Fruit fly (Drosophila melanogaster): ENCODE measurements around the gene CG16825.

CG16825 gene

DNA sequence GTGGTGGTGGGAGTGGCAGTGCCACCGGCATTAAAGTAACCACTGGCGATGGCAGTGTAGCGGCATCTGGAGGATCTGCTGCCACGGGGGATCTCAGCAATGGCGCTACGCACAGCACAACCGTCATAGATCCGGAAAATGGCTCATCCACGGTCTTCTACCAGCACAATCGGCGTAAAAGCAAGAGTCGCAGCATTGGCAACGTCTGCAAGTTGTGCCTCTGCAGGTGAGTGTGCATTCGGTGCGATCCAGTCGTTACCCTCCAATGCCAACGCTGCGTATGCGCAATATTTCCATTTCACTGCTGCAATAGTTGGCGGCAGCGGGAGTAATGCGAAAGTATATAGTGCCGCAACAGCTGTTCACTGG lies 13.5 kb upstream of the CG16825 start (continued):
- peak; percentile 4 for TF ChIP-seq CG3281 (GFP tag; optimal IDR thresholded peaks at IDR 0.05)
- TF ChIP-seq CG14441 (GFP tag; IDR thresholded peaks at IDR 0.05): peak; percentile 61; the same call in 1 of the 2 replicates
- TF ChIP-seq CG6689 (GFP tag; IDR thresholded peaks at IDR 0.05): peak; percentile 36; the same call in 1 of the 2 replicates
- TF ChIP-seq pan (optimal IDR thresholded peaks at IDR 0.05): no peak
- TF ChIP-seq pan (GFP tag; optimal IDR thresholded peaks at IDR 0.05 in 1 of 2, IDR thresholded peaks at IDR 0.05 in 1 of 2): peak in 1 of 2 experiments; percentile 13
- peak; percentile 4 for TF ChIP-seq ind (GFP tag; optimal IDR thresholded peaks at IDR 0.05)
- no peak for TF ChIP-seq Fer3 (tag; optimal IDR thresholded peaks at IDR 0.05)
- TF ChIP-seq wdn (GFP tag; IDR thresholded peaks at IDR 0.05): no peak
- peak; percentile 28; the same call in 1 of the 2 replicates for TF ChIP-seq Xrp1 (GFP tag; IDR thresholded peaks at IDR 0.05)
- peak; percentile 7 for TF ChIP-seq D19B (GFP tag; optimal IDR thresholded peaks at IDR 0.05)
- 0 out of 2 replicates have a peak, but pooled peaks have one; percentile 20 for TF ChIP-seq lmd (GFP tag; IDR thresholded peaks at IDR 0.05)
- peak; percentile 17 for TF ChIP-seq CG1603 (tag; optimal IDR thresholded peaks at IDR 0.05)
- TF ChIP-seq CG10274 (GFP tag; optimal IDR thresholded peaks at IDR 0.05): peak; percentile 97
- TF ChIP-seq CG34224 (GFP tag; IDR thresholded peaks at IDR 0.05; ENCODE audit: partially characterized antibody): no peak
- no peak for TF ChIP-seq chm (GFP tag; IDR thresholded peaks at IDR 0.05)
- 0 out of 4 replicates have a peak, but pooled peaks have one; percentile 2 for TF ChIP-seq chinmo (GFP tag; IDR thresholded peaks at IDR 0.05; ENCODE audit: partially characterized antibody)
- TF ChIP-seq mirr (GFP tag; optimal IDR thresholded peaks at IDR 0.05): no peak
- peak in 1 of 2 experiments; percentile 16 for TF ChIP-seq Hr51 (GFP tag; optimal IDR thresholded peaks at IDR 0.05)
- 0 out of 2 replicates have a peak, but pooled peaks have one; percentile 36 for TF ChIP-seq CG32772 (GFP tag; IDR thresholded peaks at IDR 0.05)
- 0 out of 2 replicates have a peak, but pooled peaks have one; percentile 12 for TF ChIP-seq gt (GFP tag; IDR thresholded peaks at IDR 0.05)
- peak; percentile 3 for TF ChIP-seq CG17359 (tag; optimal IDR thresholded peaks at IDR 0.05)
- peak; percentile 21 for TF ChIP-seq shn (GFP tag; optimal IDR thresholded peaks at IDR 0.05)
- no peak for TF ChIP-seq CG10462 (GFP tag; optimal IDR thresholded peaks at IDR 0.05)
- peak; percentile 65 for TF ChIP-seq CG7372 (GFP tag; IDR thresholded peaks at IDR 0.05)

DNA sequence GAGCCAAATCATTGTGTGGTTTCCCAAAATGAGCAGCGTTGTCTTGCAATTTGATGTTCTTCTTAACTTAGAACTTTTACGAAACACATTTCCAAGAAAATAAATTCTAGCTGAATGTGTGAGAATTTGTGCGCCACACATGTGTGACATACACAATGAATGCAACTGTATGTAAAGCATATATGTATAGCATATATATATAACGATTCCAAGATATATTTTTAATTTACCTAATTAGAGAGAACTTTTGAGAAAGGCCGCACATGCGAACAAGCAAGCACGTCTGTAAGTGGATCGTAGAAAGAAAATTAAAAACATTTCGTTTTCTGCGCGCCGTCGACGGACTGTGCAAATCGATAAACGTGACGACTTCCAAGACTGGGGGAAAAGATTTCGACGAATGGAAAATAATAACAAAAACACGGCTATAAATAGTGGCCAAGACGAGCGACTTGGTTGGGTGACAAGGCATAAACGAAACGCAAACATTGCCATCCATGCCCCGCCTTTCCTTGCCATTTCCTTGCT lies 12.6 kb upstream of the CG16825 start:
- no peak for TF ChIP-seq Fer3 (tag; optimal IDR thresholded peaks at IDR 0.05)
- peak; percentile 25 for TF ChIP-seq Med (GFP tag)
- no peak for TF ChIP-seq CG6254 (GFP tag; optimal IDR thresholded peaks at IDR 0.05)
- TF ChIP-seq CG18599 (GFP tag; optimal IDR thresholded peaks at IDR 0.05): no peak
- TF ChIP-seq onecut (GFP tag; IDR thresholded peaks at IDR 0.05): 0 out of 2 replicates have a peak, but pooled peaks have one; percentile 22
- no peak for TF ChIP-seq twi (tag; optimal IDR thresholded peaks at IDR 0.05)
- TF ChIP-seq CG12104 (GFP tag; optimal IDR thresholded peaks at IDR 0.05): no peak
- no peak for TF ChIP-seq CG43689 (GFP tag; IDR thresholded peaks at IDR 0.05)
- no peak for TF ChIP-seq CG42726 (GFP tag; IDR thresholded peaks at IDR 0.05; ENCODE audit: partially characterized antibody)
- TF ChIP-seq Hsf (GFP tag; optimal IDR thresholded peaks at IDR 0.05): no peak
- TF ChIP-seq CG13296 (GFP tag; optimal IDR thresholded peaks at IDR 0.05): no peak
- TF ChIP-seq CG12155 (GFP tag; optimal IDR thresholded peaks at IDR 0.05): no peak
- no peak for TF ChIP-seq tgo (GFP tag; IDR thresholded peaks at IDR 0.05)
- peak; percentile 47 for TF ChIP-seq sd (tag; optimal IDR thresholded peaks at IDR 0.05)
- TF ChIP-seq HLHmδ (GFP tag; optimal IDR thresholded peaks at IDR 0.05): no peak
- TF ChIP-seq zen (tag; optimal IDR thresholded peaks at IDR 0.05): no peak
- no peak for TF ChIP-seq gsb-n (tag; optimal IDR thresholded peaks at IDR 0.05)
- TF ChIP-seq Sin3A (optimal IDR thresholded peaks at IDR 0.05): no peak
- no peak for TF ChIP-seq CG3163 (GFP tag; optimal IDR thresholded peaks at IDR 0.05)
- no peak for TF ChIP-seq pho (GFP tag; optimal IDR thresholded peaks at IDR 0.05)
- TF ChIP-seq CG3281 (GFP tag; optimal IDR thresholded peaks at IDR 0.05): no peak
- no peak for TF ChIP-seq fu2 (GFP tag; optimal IDR thresholded peaks at IDR 0.05)
- TF ChIP-seq sqz (GFP tag; optimal IDR thresholded peaks at IDR 0.05): no peak
- TF ChIP-seq CG31224 (GFP tag; IDR thresholded peaks at IDR 0.05): peak; percentile 90
- TF ChIP-seq sens (GFP tag): peak; percentile 67
- TF ChIP-seq cg (GFP tag; optimal IDR thresholded peaks at IDR 0.05): peak; percentile 1
- TF ChIP-seq kni (GFP tag; optimal IDR thresholded peaks at IDR 0.05): no peak
- no peak for TF ChIP-seq Tbp (GFP tag; optimal IDR thresholded peaks at IDR 0.05)
- TF ChIP-seq Nf-YC (tag; optimal IDR thresholded peaks at IDR 0.05): peak; percentile 13
